Fruit fly (Drosophila melanogaster): ENCODE results near the gene ppk.
A peak's percentile ranks its signal among the peaks of the same experiment; 100 is the strongest.

ppk gene

dm6 chr2L:14400676-14401075, 19.7 kb upstream of the ppk start (continued):
- TF ChIP-seq esn (GFP tag; optimal IDR thresholded peaks at IDR 0.05) = peak; percentile 16
- TF ChIP-seq eg (GFP tag; IDR thresholded peaks at IDR 0.05) = 0 out of 3 replicates have a peak, but pooled peaks have one; percentile 26
- TF ChIP-seq pdm3 (GFP tag; optimal IDR thresholded peaks at IDR 0.05) = peak; percentile 14
- TF ChIP-seq CG34406 (GFP tag; optimal IDR thresholded peaks at IDR 0.05) = no peak
- TF ChIP-seq Lpt (GFP tag; optimal IDR thresholded peaks at IDR 0.05) = no peak
- TF ChIP-seq ss (GFP tag; optimal IDR thresholded peaks at IDR 0.05) = peak in 1 of 2 experiments; percentile 0
- TF ChIP-seq CG1621 (tag; optimal IDR thresholded peaks at IDR 0.05) = no peak
- peak; percentile 10 for TF ChIP-seq CG8632 (GFP tag; optimal IDR thresholded peaks at IDR 0.05)
- TF ChIP-seq salr (GFP tag; optimal IDR thresholded peaks at IDR 0.05) = no peak
- TF ChIP-seq CG4318 (GFP tag; optimal IDR thresholded peaks at IDR 0.05) = no peak
- no peak for TF ChIP-seq dac (GFP tag; optimal IDR thresholded peaks at IDR 0.05)
- TF ChIP-seq topi (GFP tag; optimal IDR thresholded peaks at IDR 0.05) = peak; percentile 59
- no peak for TF ChIP-seq fd59A (GFP tag; optimal IDR thresholded peaks at IDR 0.05)
- peak; percentile 52 for TF ChIP-seq CG31627 (GFP tag; optimal IDR thresholded peaks at IDR 0.05)
- TF ChIP-seq fkh (GFP tag; optimal IDR thresholded peaks at IDR 0.05) = no peak
- TF ChIP-seq spab (GFP tag; optimal IDR thresholded peaks at IDR 0.05) = peak; percentile 23
- peak; percentile 19 for TF ChIP-seq acj6 (GFP tag; optimal IDR thresholded peaks at IDR 0.05)
- no peak for TF ChIP-seq Sox14 (GFP tag; optimal IDR thresholded peaks at IDR 0.05)
- TF ChIP-seq Eip75B (GFP tag; optimal IDR thresholded peaks at IDR 0.05) = peak; percentile 23
- peak; percentile 51 for TF ChIP-seq CG10669 (GFP tag; optimal IDR thresholded peaks at IDR 0.05)
- no peak for TF ChIP-seq vri (GFP tag; optimal IDR thresholded peaks at IDR 0.05)
- TF ChIP-seq Blimp-1 (GFP tag; optimal IDR thresholded peaks at IDR 0.05) = peak; percentile 1
- TF ChIP-seq CG11294 (GFP tag; IDR thresholded peaks at IDR 0.05) = no peak
- TF ChIP-seq CG16779 (tag; optimal IDR thresholded peaks at IDR 0.05) = no peak
- no peak for TF ChIP-seq CG9139 (GFP tag; optimal IDR thresholded peaks at IDR 0.05)
- TF ChIP-seq CG7368 (GFP tag; optimal IDR thresholded peaks at IDR 0.05) = no peak
- TF ChIP-seq OdsH (GFP tag; optimal IDR thresholded peaks at IDR 0.05) = peak; percentile 27
- TF ChIP-seq CG11902 (GFP tag; optimal IDR thresholded peaks at IDR 0.05) = no peak
- peak; percentile 64 for TF ChIP-seq svp (GFP tag)
- TF ChIP-seq CG32006 (GFP tag; optimal IDR thresholded peaks at IDR 0.05) = peak; percentile 25
- TF ChIP-seq Met (GFP tag; optimal IDR thresholded peaks at IDR 0.05) = peak; percentile 53

- TF ChIP-seq CG6792 (GFP tag; optimal IDR thresholded peaks at IDR 0.05) (no peak), CG8632 (GFP tag; optimal IDR thresholded peaks at IDR 0.05) (no peak), CG11762 (GFP tag; optimal IDR thresholded peaks at IDR 0.05; ENCODE audit: insufficient read depth) (no peak), CG1621 (tag; optimal IDR thresholded peaks at IDR 0.05) (no peak), Eip93F (GFP tag; optimal IDR thresholded peaks at IDR 0.05) (no peak), CG34406 (GFP tag; optimal IDR thresholded peaks at IDR 0.05) (no peak), Gug (GFP tag; IDR thresholded peaks at IDR 0.05) (no peak), pdm3 (GFP tag; optimal IDR thresholded peaks at IDR 0.05) (no peak), eg (GFP tag; IDR thresholded peaks at IDR 0.05) (no peak), esn (GFP tag; optimal IDR thresholded peaks at IDR 0.05) (no peak), Smox (GFP tag; optimal IDR thresholded peaks at IDR 0.05) (no peak), svp (GFP tag) (peak; percentile 30), salr (GFP tag; optimal IDR thresholded peaks at IDR 0.05) (no peak), Sox14 (GFP tag; optimal IDR thresholded peaks at IDR 0.05) (no peak), vri (GFP tag; optimal IDR thresholded peaks at IDR 0.05) (peak; percentile 31), spab (GFP tag; optimal IDR thresholded peaks at IDR 0.05) (no peak), CG3032 (tag; optimal IDR thresholded peaks at IDR 0.05) (no peak), CG32006 (GFP tag; optimal IDR thresholded peaks at IDR 0.05) (no peak), fkh (GFP tag; optimal IDR thresholded peaks at IDR 0.05) (peak; percentile 69), OdsH (GFP tag; optimal IDR thresholded peaks at IDR 0.05) (no peak), Hr38 (GFP tag; optimal IDR thresholded peaks at IDR 0.05) (no peak), CG11294 (GFP tag; IDR thresholded peaks at IDR 0.05) (no peak), Lpt (GFP tag; optimal IDR thresholded peaks at IDR 0.05) (no peak)
Observed at dm6 chr2L:14399326-14399725, 18.4 kb upstream of the ppk start.

DNA sequence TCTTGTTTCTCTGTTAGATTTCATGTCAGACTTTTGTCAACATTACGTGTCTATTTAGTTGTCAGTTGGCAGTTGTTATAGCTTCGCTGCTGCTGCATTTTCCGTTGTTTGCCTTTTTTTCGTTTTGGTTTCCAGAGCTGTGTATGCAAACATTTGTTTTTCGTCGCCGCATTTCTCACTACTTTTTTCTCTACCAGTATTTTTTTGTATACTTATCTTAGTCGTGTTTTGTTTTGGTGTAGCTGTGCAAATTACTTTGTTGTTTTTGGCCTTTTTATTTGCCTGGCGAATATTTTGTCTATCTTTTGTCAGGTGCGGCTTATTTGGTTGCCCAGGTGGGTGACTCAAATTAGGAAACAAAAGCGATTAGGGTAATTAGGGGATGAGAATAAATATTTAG, 17.6 kb upstream of the ppk start:
- TF ChIP-seq esn (GFP tag; optimal IDR thresholded peaks at IDR 0.05) = no peak
- TF ChIP-seq fkh (GFP tag; optimal IDR thresholded peaks at IDR 0.05) = peak; percentile 70
- no peak for TF ChIP-seq CG3032 (tag; optimal IDR thresholded peaks at IDR 0.05)
